Fruit fly (Drosophila melanogaster) whole organism, embryonic: ENCODE data around the gene QIL1.
A peak's percentile ranks its signal among the peaks of the same experiment; 100 is the strongest.

Experiments used
- Abd-B ChIP-seq: fragments of 200-800 bp; sonication (Bioruptor generic); optimal IDR thresholded peaks from 2 replicates; lab custom pipeline; 2018; ENCODE audit warnings: missing biosample characterization, mild to moderate bottlenecking, missing genetic modification characterization, moderate library complexity
- Ada2b ChIP-seq: fragments of 200-800 bp; sonication (Bioruptor generic); IDR thresholded peaks from 2 replicates; pipeline ENCODE4 v1.3.6; 2022; ENCODE audit warnings: missing biosample characterization, missing genetic modification characterization
- BtbVII ChIP-seq: fragments of 200-800 bp; sonication (Bioruptor generic); optimal IDR thresholded peaks from 3 replicates; lab custom pipeline; 2017; ENCODE audit warnings: missing biosample characterization, mild to moderate bottlenecking, missing genetic modification characterization
- CG10147 ChIP-seq: fragments of 200-800 bp; sonication (Bioruptor generic); optimal IDR thresholded peaks from 2 replicates; lab custom pipeline; 2019; ENCODE audit warnings: missing biosample characterization, mild to moderate bottlenecking, missing genetic modification characterization, moderate library complexity
- CG10979 ChIP-seq: fragments of 200-800 bp; sonication (Bioruptor generic); optimal IDR thresholded peaks from 2 replicates; lab custom pipeline; 2018; ENCODE audit warnings: missing biosample characterization, mild to moderate bottlenecking, missing genetic modification characterization, moderate library complexity
- CG11695 ChIP-seq: fragments of 200-800 bp; sonication (Bioruptor generic); IDR thresholded peaks from 3 replicates; pipeline ENCODE4 v1.3.6; 2022; ENCODE audit warnings: missing biosample characterization, missing genetic modification characterization
- CG14050 ChIP-seq: fragments of 200-800 bp; sonication (Bioruptor generic); IDR thresholded peaks from 3 replicates; pipeline ENCODE4 v1.3.6; 2022; ENCODE audit warnings: missing biosample characterization, missing genetic modification characterization
- CG14667 ChIP-seq: fragments of 200-800 bp; sonication (Bioruptor generic); IDR thresholded peaks from 2 replicates; pipeline ENCODE4 v1.3.6; 2022; ENCODE audit warnings: missing biosample characterization, missing genetic modification characterization
- CG15269 ChIP-seq: fragments of 200-800 bp; sonication (Bioruptor generic); optimal IDR thresholded peaks from 2 replicates; lab custom pipeline; 2018; ENCODE audit warnings: missing biosample characterization, mild to moderate bottlenecking, missing genetic modification characterization, moderate library complexity
- CG15514 ChIP-seq: fragments of 200-800 bp; sonication (Bioruptor generic); optimal IDR thresholded peaks from 3 replicates; lab custom pipeline; 2017; ENCODE audit warnings: missing biosample characterization, missing genetic modification characterization, mild to moderate bottlenecking, moderate library complexity, missing genetic modification reagents
- CG1602 ChIP-seq: fragments of 200-800 bp; sonication (Bioruptor generic); optimal IDR thresholded peaks from 3 replicates; lab custom pipeline; 2016; ENCODE audit warnings: missing biosample characterization, missing genetic modification characterization
- CG2202 ChIP-seq: fragments of 200-800 bp; sonication (Bioruptor generic); optimal IDR thresholded peaks from 2 replicates; lab custom pipeline; 2018; ENCODE audit warnings: missing biosample characterization, mild to moderate bottlenecking, missing genetic modification characterization
- CG30020 ChIP-seq: fragments of 200-800 bp; optimal IDR thresholded peaks from 2 replicates; lab custom pipeline; 2019; ENCODE audit warnings: missing biosample characterization, mild to moderate bottlenecking, missing genetic modification characterization, moderate library complexity
- CG30431 ChIP-seq: fragments of 200-800 bp; sonication (Bioruptor generic); optimal IDR thresholded peaks from 2 replicates; lab custom pipeline; 2017; ENCODE audit warnings: missing biosample characterization, missing genetic modification characterization
- CG4424 ChIP-seq: fragments of 200-800 bp; sonication (Bioruptor generic); optimal IDR thresholded peaks from 3 replicates; lab custom pipeline; 2016; ENCODE audit warnings: missing biosample characterization, missing genetic modification characterization
- CG5953 ChIP-seq: fragments of 200-800 bp; sonication (Bioruptor generic); IDR thresholded peaks from 2 replicates; pipeline ENCODE4 v1.3.6; 2022; ENCODE audit warnings: missing biosample characterization, missing genetic modification characterization
- Dad ChIP-seq: fragments of 200-800 bp; sonication (Bioruptor generic); optimal IDR thresholded peaks from 3 replicates; lab custom pipeline; 2016; ENCODE audit warnings: missing biosample characterization, missing genetic modification characterization
- Deaf1 ChIP-seq: fragments of 200-800 bp; optimal IDR thresholded peaks from 3 replicates; lab custom pipeline; 2019; ENCODE audit warnings: missing biosample characterization, mild to moderate bottlenecking, missing genetic modification characterization, moderate library complexity
- Ets65A ChIP-seq: fragments of 200-800 bp; sonication (Bioruptor generic); peaks from one replicate; lab custom pipeline; 2016; ENCODE audit warnings: missing biosample characterization, missing genetic modification characterization
- HLH54F ChIP-seq: fragments of 200-800 bp; sonication (Bioruptor generic); optimal IDR thresholded peaks from 3 replicates; lab custom pipeline; 2016; ENCODE audit warnings: missing biosample characterization, missing genetic modification characterization
- Max ChIP-seq: fragments of 200-800 bp; sonication (Bioruptor generic); optimal IDR thresholded peaks from 2 replicates; lab custom pipeline; 2016; ENCODE audit warnings: missing biosample characterization, mild to moderate bottlenecking, missing genetic modification characterization
- Myb ChIP-seq: fragments of 200-800 bp; sonication (Bioruptor generic); optimal IDR thresholded peaks from 2 replicates; lab custom pipeline; 2016; ENCODE audit warnings: missing biosample characterization, missing genetic modification characterization
- Neu2 ChIP-seq: fragments of 200-800 bp; sonication (Bioruptor generic); optimal IDR thresholded peaks from 3 replicates; lab custom pipeline; 2016; ENCODE audit warnings: missing biosample characterization, missing genetic modification characterization, borderline replicate concordance
- Pdp1 ChIP-seq, 2 experiments: fragments of 200-800 bp; sonication (Bioruptor generic); optimal IDR thresholded peaks; 3 replicates each; lab custom pipeline; 2016; ENCODE audit warnings: missing biosample characterization in 2 of 2, missing genetic modification characterization in 2 of 2, mild to moderate bottlenecking in 1 of 2, moderate library complexity in 1 of 2
- Stat92E ChIP-seq, 3 experiments: fragments of >200 bp in 2 of 3; fragments of 200-800 bp in 1 of 3; sonication (Bioruptor generic) in 1 of 3; optimal IDR thresholded peaks; 2 replicates each; lab custom pipeline; 2017 to 2019; ENCODE audit warnings: missing biosample characterization in 3 of 3, missing genetic modification characterization in 3 of 3, mild to moderate bottlenecking in 1 of 3, moderate library complexity in 1 of 3
- YL-1 ChIP-seq: fragments of 200-800 bp; sonication (Bioruptor generic); optimal IDR thresholded peaks from 3 replicates; lab custom pipeline; 2017; ENCODE audit warnings: missing biosample characterization, mild to moderate bottlenecking, missing genetic modification characterization
- aop ChIP-seq: fragments of 200-800 bp; sonication (Bioruptor generic); IDR thresholded peaks from 2 replicates; pipeline ENCODE4 v1.3.6; 2022; ENCODE audit warnings: missing biosample characterization, missing genetic modification characterization
- ato ChIP-seq: fragments of 200-800 bp; sonication (Bioruptor generic); IDR thresholded peaks from 2 replicates; pipeline ENCODE4 v1.3.6; 2022; ENCODE audit warnings: missing biosample characterization, missing genetic modification characterization; ENCODE audit not compliant: partially characterized antibody
- bab2 ChIP-seq: fragments of 200-800 bp; sonication (Bioruptor generic); optimal IDR thresholded peaks from 2 replicates; lab custom pipeline; 2016; ENCODE audit warnings: missing biosample characterization, missing genetic modification characterization
- cas ChIP-seq: fragments of 200-800 bp; sonication (Bioruptor generic); IDR thresholded peaks from 2 replicates; pipeline ENCODE4 v1.3.6; 2022; ENCODE audit warnings: missing biosample characterization, missing genetic modification characterization
- emc ChIP-seq: fragments of 200-800 bp; sonication (Bioruptor generic); optimal IDR thresholded peaks from 2 replicates; lab custom pipeline; 2016; ENCODE audit warnings: missing biosample characterization, missing genetic modification characterization
- gem ChIP-seq: fragments of 200-800 bp; sonication (Bioruptor generic); optimal IDR thresholded peaks from 2 replicates; lab custom pipeline; 2019; ENCODE audit warnings: missing biosample characterization, mild to moderate bottlenecking, missing genetic modification characterization, moderate library complexity
- gro ChIP-seq: fragments of 200-800 bp; sonication (Bioruptor generic); optimal IDR thresholded peaks from 2 replicates; lab custom pipeline; 2016; ENCODE audit warnings: missing biosample characterization, missing genetic modification characterization
- hth ChIP-seq: fragments of >200 bp; optimal IDR thresholded peaks from 2 replicates; lab custom pipeline; 2017; ENCODE audit warnings: inconsistent platforms
- ken ChIP-seq: fragments of 200-800 bp; sonication (Bioruptor generic); IDR thresholded peaks from 3 replicates; pipeline ENCODE4 v1.3.6; 2022; ENCODE audit warnings: missing biosample characterization, missing genetic modification characterization
- lov ChIP-seq, 2 experiments: fragments of 200-800 bp in 1 of 2; fragments of >200 bp in 1 of 2; sonication (Bioruptor generic) in 1 of 2; IDR thresholded peaks in 1 of 2; optimal IDR thresholded peaks in 1 of 2; 2 replicates in 1 of 2; 3 replicates in 1 of 2; pipeline versions ENCODE4 v1.3.6 to Lab custom; 2017 to 2022; ENCODE audit warnings: missing biosample characterization in 1 of 2, missing genetic modification characterization in 1 of 2
- mld ChIP-seq: fragments of 200-800 bp; sonication (Bioruptor generic); IDR thresholded peaks from 3 replicates; pipeline ENCODE4 v1.3.6; 2022; ENCODE audit warnings: missing biosample characterization, missing genetic modification characterization; ENCODE audit not compliant: partially characterized antibody
- ranshi ChIP-seq: fragments of 200-800 bp; sonication (Bioruptor generic); IDR thresholded peaks from 2 replicates; pipeline ENCODE4 v1.3.6; 2022; ENCODE audit warnings: missing biosample characterization, missing genetic modification characterization
- sna ChIP-seq: fragments of 200-800 bp; sonication (Bioruptor generic); IDR thresholded peaks from 2 replicates; pipeline ENCODE4 v1.3.6; 2022; ENCODE audit warnings: missing biosample characterization, missing genetic modification characterization; ENCODE audit not compliant: partially characterized antibody
- stc ChIP-seq: fragments of 200-800 bp; sonication (Bioruptor generic); IDR thresholded peaks from 2 replicates; pipeline ENCODE4 v1.3.6; 2022; ENCODE audit warnings: missing biosample characterization, missing genetic modification characterization
- stwl ChIP-seq: fragments of 200-800 bp; sonication (Bioruptor generic); optimal IDR thresholded peaks from 3 replicates; lab custom pipeline; 2018; ENCODE audit warnings: missing biosample characterization, mild to moderate bottlenecking, missing genetic modification characterization, moderate library complexity
- ttk ChIP-seq: fragments of 200-800 bp; sonication (Bioruptor generic); IDR thresholded peaks from 2 replicates; pipeline ENCODE4 v2.1.2; 2022; ENCODE audit warnings: missing biosample characterization, missing genetic modification characterization
- tx ChIP-seq: fragments of 200-800 bp; sonication (Bioruptor generic); optimal IDR thresholded peaks from 2 replicates; lab custom pipeline; 2016; ENCODE audit warnings: missing biosample characterization, missing genetic modification characterization
- usp ChIP-seq: fragments of >200 bp; optimal IDR thresholded peaks from 2 replicates; lab custom pipeline; 2017; ENCODE audit warnings: missing biosample characterization, missing genetic modification characterization

The QIL1 gene

dm6 chr3L:17485280-17485792, 19.6 kb downstream of the QIL1 start (continued):
- TF ChIP-seq YL-1 (peak; percentile 73), sna (GFP tag; lab: Robert Waterston, UW) (no peak)

dm6 chr3L:17486130-17486529, 20.4 kb downstream of the QIL1 start, which contains the start of gene CG6333:
TSS of gene CG6333 (minus strand) at chr3L:17486230.
- TF ChIP-seq gem (tag; lab: Kevin White, UChicago) (no peak), mld (GFP tag; lab: Robert Waterston, UW) (no peak), CG14667 (no peak), Abd-B (GFP tag; lab: Kevin White, UChicago) (no peak), ato (GFP tag; lab: Robert Waterston, UW) (no peak), ranshi (no peak), CG14050 (no peak), CG5953 (GFP tag; lab: Robert Waterston, UW) (no peak), hth (lab: Kevin White, UChicago) (no peak), CG15514 (GFP tag; lab: Kevin White, UChicago) (no peak)

- TF ChIP-seq CG11695: peak; percentile 5; the same call in 1 of the 3 replicates
- TF ChIP-seq Ada2b: no peak
- no peak for TF ChIP-seq aop (GFP tag; lab: Robert Waterston, UW)
- peak; percentile 74 for TF ChIP-seq Ets65A
- TF ChIP-seq ttk (GFP tag; lab: Robert Waterston, UW): peak; percentile 7; the same call in 1 of the 2 replicates
- no peak for TF ChIP-seq CG10979 (tag; lab: Kevin White, UChicago)
- peak; percentile 17 for TF ChIP-seq HLH54F (GFP tag; lab: Kevin White, UChicago)
- TF ChIP-seq CG10147: peak; percentile 14
- peak in 1 of 2 experiments; percentile 57 for TF ChIP-seq Pdp1 (GFP tag; optimal IDR thresholded peaks at IDR 0.05; lab: Kevin White, UChicago)
- peak; percentile 51 for TF ChIP-seq BtbVII (GFP tag; lab: Kevin White, UChicago)
- peak; percentile 42 for TF ChIP-seq bab2 (GFP tag; lab: Kevin White, UChicago)
- no peak for TF ChIP-seq Max
- no peak for TF ChIP-seq lov (optimal IDR thresholded peaks at IDR 0.05; lab: Kevin White, UChicago)
- TF ChIP-seq lov (GFP tag; IDR thresholded peaks at IDR 0.05; lab: Robert Waterston, UW): 0 out of 3 replicates have a peak, but pooled peaks have one; percentile 30
- TF ChIP-seq CG2202 (tag; lab: Kevin White, UChicago): peak; percentile 67
- TF ChIP-seq stwl (tag; lab: Kevin White, UChicago): no peak
- peak; percentile 17 for TF ChIP-seq Myb
- TF ChIP-seq hth (lab: Kevin White, UChicago): no peak
- peak; percentile 74 for TF ChIP-seq gro
- peak; percentile 78 for TF ChIP-seq Deaf1 (tag; lab: Kevin White, UChicago)
- TF ChIP-seq Dad (GFP tag; lab: Kevin White, UChicago): no peak
- no peak for TF ChIP-seq ken (GFP tag; lab: Robert Waterston, UW)
- no peak for TF ChIP-seq emc (GFP tag; lab: Kevin White, UChicago)
- TF ChIP-seq Stat92E (GFP tag; optimal IDR thresholded peaks at IDR 0.05; lab: Kevin White, UChicago): peak in 1 of 3 experiments; percentile 46
- peak; percentile 33; the same call in 1 of the 2 replicates for TF ChIP-seq stc
- TF ChIP-seq CG1602: no peak
- TF ChIP-seq usp (GFP tag; lab: Kevin White, UChicago): no peak
- no peak for TF ChIP-seq tx
- no peak for TF ChIP-seq Neu2 (GFP tag; lab: Kevin White, UChicago)
- TF ChIP-seq CG30020 (tag; lab: Kevin White, UChicago): no peak
- peak; percentile 78 for TF ChIP-seq CG4424
- TF ChIP-seq cas (GFP tag; lab: Robert Waterston, UW): no peak
- TF ChIP-seq CG30431 (GFP tag; lab: Kevin White, UChicago): no peak
- peak; percentile 5 for TF ChIP-seq CG15269
These were observed 21.3 kb downstream of the QIL1 start, which contains the start of gene Oatp74D for dm6 chr3L:17486794-17487726. TSS of gene Oatp74D (plus strand) at chr3L:17487118.
